Worm (Caenorhabditis elegans) whole organism, dauer: ENCODE measurements around the gene F09C6.13.

Experiments
- unc-62 ChIP-seq: sonication (generic microtip); optimal IDR thresholded peaks from 2 replicates; lab custom pipeline; 2017; ENCODE audit warnings: missing biosample characterization, missing genetic modification reagents, missing genetic modification characterization

The F09C6.13 gene

DNA sequence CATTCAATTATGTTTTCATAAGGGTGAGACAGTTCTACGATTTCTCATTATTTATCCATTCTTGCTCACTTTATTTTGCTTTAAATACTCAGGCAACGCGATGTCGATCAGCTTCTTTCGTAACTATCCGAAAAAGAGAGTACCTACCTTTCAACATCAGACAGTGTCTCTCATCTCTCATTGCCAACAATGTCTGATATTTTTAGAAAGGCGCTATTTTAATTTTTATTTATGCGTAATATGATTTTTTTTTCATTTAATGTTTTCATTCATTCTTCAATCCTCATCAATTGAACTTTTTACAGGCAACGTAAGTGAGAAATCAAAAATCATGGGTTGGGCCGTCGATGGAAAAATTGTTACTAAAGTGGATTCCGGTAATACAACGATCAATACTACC, at the start of gene F09C6.13:
Gene F09C6.13 (plus strand): TSS at position 301 of the 400 bp plus-strand sequence.
- TF ChIP-seq unc-62 (GFP tag; lab: Kevin White, UChicago), result no peak

DNA sequence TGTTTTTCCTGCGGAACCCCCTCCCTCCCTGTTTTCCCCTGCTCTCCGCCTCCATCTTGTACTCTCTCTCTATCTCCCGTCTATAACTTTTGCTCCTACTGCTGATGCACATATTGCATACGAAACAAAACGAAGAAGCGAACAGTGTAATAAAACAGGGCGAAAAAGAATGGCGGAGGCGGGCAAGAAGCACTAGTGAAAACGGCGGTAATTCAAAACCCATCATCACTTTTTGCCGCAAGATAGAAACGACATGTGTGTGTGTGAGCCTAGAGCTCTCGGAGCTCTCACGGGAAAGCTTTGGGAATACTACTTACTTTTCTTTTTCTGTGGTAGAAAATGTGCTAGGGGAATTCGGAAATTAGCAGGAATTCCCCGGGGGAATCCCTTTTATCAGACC, 48.7 kb upstream of the F09C6.13 start:
- TF ChIP-seq unc-62 (GFP tag; lab: Kevin White, UChicago), result no peak

DNA sequence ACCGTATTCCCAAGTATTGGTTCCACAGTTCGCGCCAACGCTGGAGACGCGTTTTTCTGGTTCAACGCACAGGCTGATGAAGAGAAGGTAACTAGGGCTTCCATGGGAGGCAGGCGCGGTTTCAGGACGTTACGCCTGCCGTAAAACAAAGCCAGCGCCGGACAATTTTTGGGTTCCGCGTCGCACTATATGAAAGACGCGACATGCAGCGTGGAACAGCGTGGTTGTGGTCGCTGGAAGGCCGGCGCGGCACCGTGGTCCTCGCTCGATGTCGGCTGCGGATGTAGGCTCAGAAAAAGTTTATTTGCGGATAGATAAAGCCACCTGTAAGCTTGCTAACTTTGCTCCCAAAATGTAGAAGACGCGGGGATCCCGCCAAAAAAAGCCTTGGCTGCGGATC, 46.4 kb upstream of the F09C6.13 start:
- TF ChIP-seq unc-62 (GFP tag; lab: Kevin White, UChicago), result no peak

DNA sequence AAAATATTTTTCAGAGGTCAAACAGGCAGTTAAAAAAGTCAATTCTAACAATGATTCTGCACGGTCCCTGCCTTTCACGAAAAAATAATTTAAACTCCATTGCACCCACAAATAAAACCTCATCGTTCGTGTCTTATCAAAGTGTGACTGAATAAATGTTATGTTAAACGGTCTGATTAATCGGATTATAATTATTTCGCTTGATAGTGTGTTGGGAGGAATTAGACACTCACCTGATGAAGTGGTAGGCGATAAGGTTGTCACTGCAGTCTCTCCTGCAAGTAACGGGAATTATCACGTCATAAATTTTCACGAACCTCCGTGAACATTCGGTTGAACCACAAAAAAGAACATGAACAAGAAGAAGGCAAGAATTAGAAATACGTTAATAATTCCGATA, 44.6 kb upstream of the F09C6.13 start:
- no peak for TF ChIP-seq unc-62 (GFP tag; lab: Kevin White, UChicago)

DNA sequence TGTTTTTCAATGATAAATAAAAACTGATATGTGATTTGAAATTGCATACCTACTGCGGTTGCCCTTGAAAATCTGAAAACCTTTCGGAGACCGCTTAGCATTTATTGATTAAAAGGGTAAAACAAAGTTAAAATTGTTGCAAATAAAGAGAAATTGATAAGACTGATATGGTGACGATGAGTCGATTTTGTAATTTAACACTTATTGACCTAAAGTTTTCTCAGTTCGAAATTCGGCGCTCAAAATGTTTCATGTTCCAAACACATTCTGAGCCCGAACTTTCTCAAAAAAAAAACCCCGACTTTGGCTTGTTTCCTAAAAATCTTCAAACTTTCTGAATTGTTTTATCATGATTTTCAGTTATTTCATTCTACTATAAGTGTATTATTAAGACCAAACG, 43.9 kb upstream of the F09C6.13 start, which contains the start of gene clec-40:
Gene clec-40 (minus strand): TSS at position 101 of the 400 bp plus-strand sequence.
- no peak for TF ChIP-seq unc-62 (GFP tag; lab: Kevin White, UChicago)

- no peak for TF ChIP-seq unc-62 (GFP tag; lab: Kevin White, UChicago)
These were observed 41.9 kb upstream of the F09C6.13 start, which contains the start of gene clec-25 for ce11 chrV:16842941-16843340. TSS of gene clec-25 (plus strand) at chrV:16843241.

DNA sequence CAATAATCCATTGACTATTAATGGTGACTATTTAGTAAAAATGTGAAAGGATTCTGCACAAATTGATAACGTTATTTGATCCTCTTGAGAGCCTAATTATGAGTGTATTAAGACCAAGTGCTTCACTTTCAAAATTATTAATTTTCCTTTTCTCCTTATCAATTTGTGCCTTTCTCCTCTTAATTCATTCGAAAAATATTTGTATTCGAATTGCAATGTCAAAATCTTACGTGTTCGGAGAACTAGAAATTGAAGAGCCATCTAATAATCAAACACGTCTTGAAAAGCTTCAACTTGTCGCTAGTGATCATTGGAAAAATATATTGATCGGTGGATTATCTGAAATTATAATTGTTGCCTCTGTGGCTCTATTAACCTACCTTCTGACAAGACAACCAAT, 36.3 kb upstream of the F09C6.13 start, which contains the start of the genes clec-36 and clec-26:
Gene clec-36 (minus strand): TSS at position 101 of the 400 bp plus-strand sequence.
Gene clec-26 (plus strand): TSS at position 114 of the 400 bp plus-strand sequence.
- no peak for TF ChIP-seq unc-62 (GFP tag; lab: Kevin White, UChicago)

- no peak for TF ChIP-seq unc-62 (GFP tag; lab: Kevin White, UChicago)
These were observed 32.8 kb upstream of the F09C6.13 start, which contains the start of gene clec-37 for ce11 chrV:16852002-16852401. TSS of gene clec-37 (minus strand) at chrV:16852102.

- no peak for TF ChIP-seq unc-62 (GFP tag; lab: Kevin White, UChicago)
These were observed 30.7 kb upstream of the F09C6.13 start, which contains the start of the genes clec-35 and clec-27 for ce11 chrV:16853956-16854683. TSS of gene clec-35 (minus strand) at chrV:16854056. TSS of gene clec-27 (plus strand) at chrV:16854633.

DNA sequence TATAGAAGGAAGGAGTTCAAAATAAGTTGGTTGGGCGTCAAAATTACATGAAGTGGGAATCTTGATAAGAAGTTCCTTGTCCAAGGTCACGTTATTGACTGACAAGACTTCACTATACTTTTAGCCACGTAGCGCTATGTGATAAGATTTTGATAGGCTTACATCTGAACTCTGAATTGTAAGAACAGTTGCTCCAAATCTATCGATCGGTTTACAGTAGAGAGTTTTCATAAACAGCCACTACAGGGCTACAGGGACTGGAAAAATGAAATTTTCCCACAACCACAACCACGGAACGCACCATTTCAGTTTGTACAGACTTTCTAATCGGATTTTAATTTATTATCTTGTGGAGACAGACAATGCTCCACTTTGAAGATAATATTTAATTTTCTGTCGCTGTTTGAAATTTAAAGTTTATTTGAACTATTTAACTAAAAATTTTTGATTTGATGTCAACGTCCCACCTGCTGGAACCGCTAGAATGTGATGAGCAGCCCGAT, 26.8 kb upstream of the F09C6.13 start, which contains the start of the genes clec-31 and clec-22:
Gene clec-31 (minus strand): TSS at position 101 of the 503 bp plus-strand sequence.
Gene clec-22 (plus strand): TSS at position 453 of the 503 bp plus-strand sequence.
- TF ChIP-seq unc-62 (GFP tag; lab: Kevin White, UChicago), result no peak

DNA sequence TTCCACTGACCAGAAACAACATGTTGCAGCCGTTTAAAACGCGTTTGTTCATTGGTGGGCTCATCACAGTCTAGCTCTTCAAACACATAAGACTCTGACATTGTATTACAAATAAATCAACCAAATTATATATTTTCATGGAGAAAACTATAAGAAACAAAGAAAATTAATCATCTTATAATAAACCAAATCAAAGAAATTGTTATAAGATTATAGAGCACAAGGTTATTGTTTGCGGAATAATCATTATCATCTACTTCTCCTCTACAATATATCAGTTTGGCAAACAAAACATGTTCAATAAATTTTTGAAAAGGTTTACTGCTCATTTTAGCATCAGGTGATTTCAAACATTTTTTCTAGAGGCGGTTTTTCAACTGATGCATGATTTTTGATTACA, 23.1 kb upstream of the F09C6.13 start, which contains the start of the genes clec-32 and clec-24:
Gene clec-32 (minus strand): TSS at position 101 of the 400 bp plus-strand sequence.
Gene clec-24 (plus strand): TSS at position 294 of the 400 bp plus-strand sequence.
- TF ChIP-seq unc-62 (GFP tag; lab: Kevin White, UChicago), result no peak

DNA sequence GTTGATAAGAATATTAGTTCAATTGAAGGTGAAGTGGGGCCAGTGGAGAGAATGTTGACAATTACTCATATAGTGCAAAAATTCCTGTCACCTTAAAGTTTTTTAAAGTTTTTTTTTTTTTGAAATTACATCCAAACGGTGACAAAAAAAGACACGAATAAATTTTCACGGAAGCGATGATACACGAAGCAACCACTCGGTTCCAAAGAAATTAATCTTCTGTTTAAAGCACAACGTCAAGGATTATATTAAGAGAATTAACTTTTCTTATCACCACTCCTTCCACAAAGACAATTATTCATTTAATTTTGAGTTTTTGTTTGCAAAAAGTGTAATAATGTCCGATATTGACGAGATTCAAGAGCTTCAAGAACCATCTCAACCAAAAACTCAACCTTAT, 19.4 kb upstream of the F09C6.13 start, which contains the start of gene clec-28:
Gene clec-28 (plus strand): TSS at position 301 of the 400 bp plus-strand sequence.
- no peak for TF ChIP-seq unc-62 (GFP tag; lab: Kevin White, UChicago)

ce11 chrV:16869740-16870139, 15.1 kb upstream of the F09C6.13 start, which contains the start of gene clec-33:
TSS of gene clec-33 (minus strand) at chrV:16869840.
- no peak for TF ChIP-seq unc-62 (GFP tag; lab: Kevin White, UChicago)

DNA sequence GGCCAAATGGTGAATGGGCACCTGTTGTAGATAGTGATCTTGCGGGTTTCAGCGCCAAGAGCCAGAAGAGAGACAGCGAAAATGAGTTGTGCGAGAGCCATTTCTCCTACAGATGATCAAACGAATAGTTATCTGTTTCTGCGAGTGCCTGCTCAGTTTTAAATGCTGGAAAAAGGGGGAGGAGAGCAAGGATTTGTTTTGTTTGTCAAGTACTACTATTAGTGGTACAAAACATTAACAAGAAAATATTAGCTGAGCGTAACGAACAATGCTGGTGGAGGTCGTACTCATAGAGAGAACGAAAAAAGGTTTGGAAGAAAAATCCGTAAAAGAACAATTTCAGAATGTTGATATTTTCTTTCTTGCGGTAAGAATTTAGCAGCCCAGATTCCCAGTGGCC, 13.5 kb upstream of the F09C6.13 start, which contains the start of gene thn-4:
Gene thn-4 (minus strand): TSS at position 101 of the 400 bp plus-strand sequence.
- no peak for TF ChIP-seq unc-62 (GFP tag; lab: Kevin White, UChicago)

- TF ChIP-seq unc-62 (GFP tag; lab: Kevin White, UChicago), result no peak
These were observed 11.2 kb upstream of the F09C6.13 start, which contains the start of gene srw-23 for ce11 chrV:16873642-16874041. TSS of gene srw-23 (plus strand) at chrV:16873942.

DNA sequence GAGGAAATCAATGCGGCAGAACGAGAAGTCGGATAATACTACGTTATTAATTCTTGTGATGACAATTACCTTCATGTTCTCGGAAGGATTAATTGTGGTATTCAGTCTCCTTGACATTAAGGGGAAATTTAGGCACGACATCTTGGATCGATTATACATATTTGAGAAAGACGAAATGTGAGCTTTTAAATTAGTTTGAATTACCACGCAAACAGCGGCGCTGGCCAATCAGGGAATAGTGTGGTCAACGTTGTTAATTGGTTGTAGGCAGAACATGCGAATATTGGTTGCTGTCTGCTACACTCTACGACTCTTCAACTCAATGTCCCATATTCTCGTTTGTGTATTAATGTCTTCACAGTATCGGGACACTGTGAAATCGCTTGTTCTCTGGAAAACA, 9.9 kb upstream of the F09C6.13 start, which contains the start of gene F49A5.10:
Gene F49A5.10 (plus strand): TSS at position 301 of the 400 bp plus-strand sequence.
- no peak for TF ChIP-seq unc-62 (GFP tag; lab: Kevin White, UChicago)
